Worm (Caenorhabditis elegans) whole organism, mixed stage, embryonic: Measurements from ENCODE around the gene npr-17.
A peak's percentile ranks its signal among the peaks of the same experiment; 100 is the strongest.

Experiments
- M03D4.4 ChIP-seq: sonication (generic microtip); optimal IDR thresholded peaks from 2 replicates; lab custom pipeline; 2017; ENCODE audit warnings: mild to moderate bottlenecking, missing genetic modification characterization, missing compliant biosample characterization
- bed-3 ChIP-seq: fragments of 200-800 bp; sonication (Bioruptor generic); optimal IDR thresholded peaks from 3 replicates; lab custom pipeline; 2018; ENCODE audit warnings: mild to moderate bottlenecking, missing genetic modification characterization, moderate library complexity, missing compliant biosample characterization
- blmp-1 ChIP-seq: fragments of 150-350 bp; optimal IDR thresholded peaks from 2 replicates; lab custom pipeline; 2014; ENCODE audit warnings: missing biosample characterization, missing genetic modification characterization
- ceh-39 ChIP-seq: fragments of 150-350 bp; optimal IDR thresholded peaks from 2 replicates; lab custom pipeline; 2014; ENCODE audit warnings: missing biosample characterization, missing genetic modification characterization
- ceh-43 ChIP-seq: fragments of 200-800 bp; sonication (Bioruptor generic); optimal IDR thresholded peaks from 2 replicates; lab custom pipeline; 2018; ENCODE audit warnings: mild to moderate bottlenecking, missing genetic modification characterization, moderate library complexity, missing compliant biosample characterization
- ceh-83 ChIP-seq: fragments of 200-800 bp; sonication (Bioruptor generic); optimal IDR thresholded peaks from 2 replicates; lab custom pipeline; 2018; ENCODE audit warnings: mild to moderate bottlenecking, missing genetic modification characterization, missing compliant biosample characterization
- ces-1 ChIP-seq: fragments of 150-350 bp; optimal IDR thresholded peaks from 2 replicates; lab custom pipeline; 2014; ENCODE audit warnings: missing biosample characterization, missing genetic modification reagents, missing genetic modification characterization
- elt-1 ChIP-seq: sonication (generic microtip); optimal IDR thresholded peaks from 2 replicates; lab custom pipeline; 2017; ENCODE audit warnings: missing genetic modification characterization, mild to moderate bottlenecking, missing compliant biosample characterization, antibody characterized with exemption, moderate library complexity, borderline replicate concordance; ENCODE audit not compliant: insufficient read depth
- elt-3 ChIP-seq: fragments of 150-350 bp; optimal IDR thresholded peaks from 2 replicates; lab custom pipeline; 2014; ENCODE audit warnings: missing biosample characterization, missing genetic modification characterization
- flh-1 ChIP-seq: fragments of 200-800 bp; sonication (Bioruptor generic); optimal IDR thresholded peaks from 2 replicates; lab custom pipeline; 2018; ENCODE audit warnings: mild to moderate bottlenecking, missing genetic modification characterization, moderate library complexity, missing compliant biosample characterization
- ham-2 ChIP-seq: fragments of 200-800 bp; sonication (Bioruptor generic); optimal IDR thresholded peaks from 2 replicates; lab custom pipeline; 2018; ENCODE audit warnings: mild to moderate bottlenecking, missing genetic modification characterization, missing compliant biosample characterization
- hlh-1 ChIP-seq: fragments of 150-350 bp; optimal IDR thresholded peaks from 2 replicates; lab custom pipeline; 2014; ENCODE audit warnings: missing biosample characterization, missing genetic modification reagents, missing genetic modification characterization
- lsy-2 ChIP-seq: fragments of 150-350 bp; optimal IDR thresholded peaks from 2 replicates; lab custom pipeline; 2014; ENCODE audit warnings: missing biosample characterization, missing genetic modification characterization
- mab-5 ChIP-seq: fragments of 150-350 bp; optimal IDR thresholded peaks from 2 replicates; lab custom pipeline; 2014; ENCODE audit warnings: missing biosample characterization, missing genetic modification characterization
- mep-1 ChIP-seq: fragments of 150-350 bp; optimal IDR thresholded peaks from 2 replicates; lab custom pipeline; 2017; ENCODE audit warnings: missing biosample characterization, missing genetic modification reagents, missing genetic modification characterization, inconsistent platforms
- mls-2 ChIP-seq: sonication (generic microtip); optimal IDR thresholded peaks from 2 replicates; lab custom pipeline; 2016; ENCODE audit warnings: mild to moderate bottlenecking, missing genetic modification characterization, moderate library complexity, missing compliant biosample characterization
- nhr-12 ChIP-seq: fragments of 150-350 bp; optimal IDR thresholded peaks from 2 replicates; lab custom pipeline; 2014; ENCODE audit warnings: missing biosample characterization, missing genetic modification characterization
- nhr-2 ChIP-seq: fragments of 150-350 bp; optimal IDR thresholded peaks from 2 replicates; lab custom pipeline; 2014; ENCODE audit warnings: missing biosample characterization, missing genetic modification characterization
- nhr-28 ChIP-seq: fragments of 150-350 bp; optimal IDR thresholded peaks from 2 replicates; lab custom pipeline; 2014; ENCODE audit warnings: missing biosample characterization, missing genetic modification characterization
- nhr-76 ChIP-seq: sonication (generic microtip); optimal IDR thresholded peaks from 2 replicates; lab custom pipeline; 2017; ENCODE audit warnings: missing biosample characterization, missing genetic modification characterization
- pha-4 ChIP-seq: fragments of 150-350 bp; optimal IDR thresholded peaks from 2 replicates; lab custom pipeline; 2018; ENCODE audit warnings: missing biosample characterization, missing genetic modification reagents, missing genetic modification characterization
- sem-2 ChIP-seq: fragments of 200-800 bp; sonication (Bioruptor generic); optimal IDR thresholded peaks from 2 replicates; lab custom pipeline; 2018; ENCODE audit warnings: mild to moderate bottlenecking, missing genetic modification characterization, missing compliant biosample characterization
- snpc-4 ChIP-seq: fragments of 150-350 bp; optimal IDR thresholded peaks from 2 replicates; lab custom pipeline; 2014; ENCODE audit warnings: missing biosample characterization, missing genetic modification characterization
- sptf-1 ChIP-seq: sonication (generic microtip); optimal IDR thresholded peaks from 2 replicates; lab custom pipeline; 2017; ENCODE audit warnings: mild to moderate bottlenecking, missing genetic modification characterization, moderate library complexity, missing compliant biosample characterization
- tbx-8 ChIP-seq: fragments of 200-800 bp; sonication (Bioruptor generic); optimal IDR thresholded peaks from 2 replicates; lab custom pipeline; 2018; ENCODE audit warnings: mild to moderate bottlenecking, missing genetic modification characterization, moderate library complexity, missing compliant biosample characterization
- unc-39 ChIP-seq: fragments of 150-350 bp; optimal IDR thresholded peaks from 2 replicates; lab custom pipeline; 2014; ENCODE audit warnings: missing biosample characterization, missing genetic modification characterization
- unc-62 ChIP-seq: fragments of 150-350 bp; optimal IDR thresholded peaks from 2 replicates; lab custom pipeline; 2014; ENCODE audit warnings: missing biosample characterization, missing genetic modification reagents, missing genetic modification characterization
- zip-8 ChIP-seq: fragments of 150-350 bp; optimal IDR thresholded peaks from 2 replicates; lab custom pipeline; 2014; ENCODE audit warnings: missing biosample characterization, missing genetic modification characterization
- ztf-11 ChIP-seq: fragments of 150-350 bp; optimal IDR thresholded peaks from 2 replicates; lab custom pipeline; 2014; ENCODE audit warnings: missing biosample characterization, missing genetic modification characterization

npr-17 gene

ce11 chrIII:7997447-7998046 lies 1.3 kb upstream of the npr-17 start:
- no peak for TF ChIP-seq blmp-1 (tag; lab: Kevin White, UChicago)
- no peak for TF ChIP-seq mab-5 (tag; lab: Kevin White, UChicago)
- no peak for TF ChIP-seq mep-1
- no peak for TF ChIP-seq ztf-11 (tag; lab: Kevin White, UChicago)
- no peak for TF ChIP-seq snpc-4 (tag; lab: Kevin White, UChicago)
- no peak for TF ChIP-seq ces-1
- no peak for TF ChIP-seq sptf-1 (tag; lab: Kevin White, UChicago)

ce11 chrIII:7986585-7987171 lies 9.6 kb downstream of the npr-17 start, which contains the start of gene hrpk-2:
hrpk-2 (plus strand) TSS chrIII:7987121.
- no peak for TF ChIP-seq ham-2 (GFP tag; lab: Kevin White, UChicago)
- TF ChIP-seq nhr-12, result no peak
- no peak for TF ChIP-seq ztf-11 (tag; lab: Kevin White, UChicago)
- TF ChIP-seq unc-39, result no peak
- no peak for TF ChIP-seq lsy-2 (tag; lab: Kevin White, UChicago)
- no peak for TF ChIP-seq sem-2 (GFP tag; lab: Kevin White, UChicago)
- no peak for TF ChIP-seq flh-1 (GFP tag; lab: Kevin White, UChicago)
- TF ChIP-seq tbx-8 (GFP tag; lab: Kevin White, UChicago), result no peak
- no peak for TF ChIP-seq sptf-1 (tag; lab: Kevin White, UChicago)
- no peak for TF ChIP-seq ceh-43
- TF ChIP-seq elt-3 (tag; lab: Kevin White, UChicago), result no peak
- TF ChIP-seq pha-4 (tag; lab: Kevin White, UChicago), result no peak

- no peak for TF ChIP-seq ham-2 (GFP tag; lab: Kevin White, UChicago)
- TF ChIP-seq hlh-1 (tag; lab: Kevin White, UChicago), result no peak
- TF ChIP-seq elt-1 (tag; lab: Kevin White, UChicago), result no peak
- TF ChIP-seq bed-3 (GFP tag; lab: Kevin White, UChicago), result no peak
- TF ChIP-seq, all 35 proteins: peak for 0
Observed at ce11 chrIII:7981938-7982337, 14.3 kb downstream of the npr-17 start.

- TF ChIP-seq zip-8 (tag; lab: Kevin White, UChicago), result no peak
- TF ChIP-seq nhr-28, result no peak
Observed at ce11 chrIII:7981233-7981632, 15.0 kb downstream of the npr-17 start.

ce11 chrIII:7979659-7980058 lies 16.6 kb downstream of the npr-17 start, which contains the start of gene clp-1:
clp-1 (plus strand) TSS chrIII:7979959.
- TF ChIP-seq mls-2 (tag; lab: Kevin White, UChicago), result no peak
- no peak for TF ChIP-seq hlh-1 (tag; lab: Kevin White, UChicago)
- no peak for TF ChIP-seq nhr-76 (tag; lab: Kevin White, UChicago)
- TF ChIP-seq sem-2 (GFP tag; lab: Kevin White, UChicago), result no peak
- TF ChIP-seq elt-1 (tag; lab: Kevin White, UChicago), result no peak
- TF ChIP-seq nhr-28, result no peak
- no peak for TF ChIP-seq ceh-83 (GFP tag; lab: Kevin White, UChicago)
- no peak for TF ChIP-seq nhr-2
- TF ChIP-seq snpc-4 (tag; lab: Kevin White, UChicago), result no peak
- TF ChIP-seq ceh-39 (tag; lab: Kevin White, UChicago), result no peak
- TF ChIP-seq flh-1 (GFP tag; lab: Kevin White, UChicago), result no peak
- no peak for TF ChIP-seq unc-62 (GFP tag; lab: Kevin White, UChicago)
- no peak for TF ChIP-seq ceh-43
- no peak for TF ChIP-seq ztf-11 (tag; lab: Kevin White, UChicago)

ce11 chrIII:7978723-7979122 lies 17.5 kb downstream of the npr-17 start:
- TF ChIP-seq ces-1, result peak; percentile 18
- TF ChIP-seq M03D4.4 (tag; lab: Kevin White, UChicago), result no peak
- no peak for TF ChIP-seq ham-2 (GFP tag; lab: Kevin White, UChicago)
- TF ChIP-seq elt-1 (tag; lab: Kevin White, UChicago), result no peak
- no peak for TF ChIP-seq mls-2 (tag; lab: Kevin White, UChicago)
- TF ChIP-seq snpc-4 (tag; lab: Kevin White, UChicago), result no peak
